Worm (Caenorhabditis elegans) whole organism, young adult: ENCODE results near the gene ddx-19.

Source experiments
- C17E4.6 ChIP-seq: fragments of 200-800 bp; sonication (Bioruptor generic); IDR thresholded peaks from 2 replicates; pipeline ENCODE4 v1.3.6; 2022; ENCODE audit warnings: missing genetic modification reagents, missing genetic modification characterization, missing compliant biosample characterization
- F22D6.2 ChIP-seq: sonication (generic microtip); optimal IDR thresholded peaks from 2 replicates; lab custom pipeline; 2016; ENCODE audit warnings: mild to moderate bottlenecking, missing genetic modification characterization, missing compliant biosample characterization
- F39B2.1 ChIP-seq: fragments of 200-800 bp; sonication (Bioruptor generic); IDR thresholded peaks from 2 replicates; pipeline ENCODE4 v1.3.6; 2022; ENCODE audit warnings: missing genetic modification reagents, missing genetic modification characterization, missing compliant biosample characterization
- F57A8.1 ChIP-seq: fragments of 200-800 bp; sonication (Bioruptor generic); optimal IDR thresholded peaks from 2 replicates; lab custom pipeline; 2018; ENCODE audit warnings: mild to moderate bottlenecking, missing genetic modification characterization, moderate library complexity, missing compliant biosample characterization
- F57C9.4 ChIP-seq: sonication (generic microtip); optimal IDR thresholded peaks from 2 replicates; lab custom pipeline; 2017; ENCODE audit warnings: mild to moderate bottlenecking, missing genetic modification characterization, missing compliant biosample characterization
- K11D2.4 ChIP-seq: fragments of 200-800 bp; sonication (Bioruptor generic); IDR thresholded peaks from 2 replicates; pipeline ENCODE4 v1.3.6; 2022; ENCODE audit warnings: missing genetic modification reagents, missing genetic modification characterization, missing compliant biosample characterization
- T26A5.8 ChIP-seq: sonication (generic microtip); optimal IDR thresholded peaks from 2 replicates; lab custom pipeline; 2016; ENCODE audit warnings: missing genetic modification characterization, missing compliant biosample characterization
- akir-1 ChIP-seq: fragments of 200-800 bp; sonication (Bioruptor generic); optimal IDR thresholded peaks from 2 replicates; lab custom pipeline; 2018; ENCODE audit warnings: mild to moderate bottlenecking, missing genetic modification characterization, moderate library complexity, missing compliant biosample characterization
- attf-3 ChIP-seq: fragments of 200-800 bp; sonication (Bioruptor generic); conservative IDR thresholded peaks from 2 replicates; pipeline ENCODE4 v1.3.6; 2022; ENCODE audit warnings: missing genetic modification reagents, missing genetic modification characterization, missing compliant biosample characterization
- attf-6 ChIP-seq: fragments of 200-800 bp; sonication (Bioruptor generic); IDR thresholded peaks from 2 replicates; pipeline ENCODE4 v1.3.6; 2022; ENCODE audit warnings: missing genetic modification reagents, missing genetic modification characterization, missing compliant biosample characterization
- bed-1 ChIP-seq: fragments of 200-800 bp; sonication (Bioruptor generic); IDR thresholded peaks from 2 replicates; pipeline ENCODE4 v1.3.6; 2022; ENCODE audit warnings: missing genetic modification reagents, missing genetic modification characterization, missing compliant biosample characterization
- bed-2 ChIP-seq: fragments of 200-800 bp; sonication (Bioruptor generic); IDR thresholded peaks from 2 replicates; pipeline ENCODE4 v1.3.6; 2022; ENCODE audit warnings: missing genetic modification reagents, missing genetic modification characterization, missing compliant biosample characterization
- cebp-1 ChIP-seq, 2 experiments: fragments of 200-800 bp in 1 of 2; sonication (Bioruptor generic) in 1 of 2; sonication (generic microtip) in 1 of 2; IDR thresholded peaks in 1 of 2; optimal IDR thresholded peaks in 1 of 2; 2 replicates each; pipeline versions ENCODE4 v1.3.6 to Lab custom; 2017 to 2022; ENCODE audit warnings: missing compliant biosample characterization in 2 of 2, missing genetic modification characterization in 2 of 2, mild to moderate bottlenecking in 1 of 2, missing genetic modification reagents in 1 of 2, moderate library complexity in 1 of 2
- ceh-27 ChIP-seq: fragments of 200-800 bp; sonication (Bioruptor generic); optimal IDR thresholded peaks from 2 replicates; lab custom pipeline; 2018; ENCODE audit warnings: mild to moderate bottlenecking, missing genetic modification characterization, moderate library complexity, missing compliant biosample characterization
- chd-7 ChIP-seq: sonication (generic microtip); optimal IDR thresholded peaks from 2 replicates; lab custom pipeline; 2016; ENCODE audit warnings: mild to moderate bottlenecking, missing genetic modification characterization, moderate library complexity, missing compliant biosample characterization
- dpff-1 ChIP-seq: sonication (generic microtip); optimal IDR thresholded peaks from 2 replicates; lab custom pipeline; 2017; ENCODE audit warnings: mild to moderate bottlenecking, missing genetic modification characterization, missing compliant biosample characterization
- efl-1 ChIP-seq: fragments of 150-350 bp; optimal IDR thresholded peaks from 2 replicates; lab custom pipeline; 2014; ENCODE audit warnings: missing biosample characterization, missing genetic modification reagents, missing genetic modification characterization
- ekl-4 ChIP-seq: fragments of 200-800 bp; sonication (Bioruptor generic); IDR thresholded peaks from 2 replicates; pipeline ENCODE4 v1.3.6; 2022; ENCODE audit warnings: missing genetic modification reagents, missing genetic modification characterization, missing compliant biosample characterization
- ets-4 ChIP-seq: fragments of 200-800 bp; sonication (Bioruptor generic); optimal IDR thresholded peaks from 2 replicates; lab custom pipeline; 2018; ENCODE audit warnings: mild to moderate bottlenecking, missing genetic modification characterization, missing compliant biosample characterization
- gei-17 ChIP-seq: fragments of 200-800 bp; sonication (Bioruptor generic); optimal IDR thresholded peaks from 2 replicates; lab custom pipeline; 2018; ENCODE audit warnings: mild to moderate bottlenecking, missing genetic modification characterization, missing compliant biosample characterization
- him-1 ChIP-seq: sonication (generic microtip); optimal IDR thresholded peaks from 2 replicates; lab custom pipeline; 2016; ENCODE audit warnings: missing genotype, missing genetic modification reagents, missing genetic modification characterization, missing compliant biosample characterization
- hsf-1 ChIP-seq: fragments of 200-800 bp; sonication (Bioruptor generic); IDR thresholded peaks from 2 replicates; pipeline ENCODE4 v1.3.6; 2022; ENCODE audit warnings: missing genetic modification reagents, missing genetic modification characterization, missing compliant biosample characterization
- lag-1 ChIP-seq: fragments of 200-800 bp; sonication (Bioruptor generic); IDR thresholded peaks from 2 replicates; pipeline ENCODE4 v1.3.6; 2022; ENCODE audit warnings: missing genetic modification reagents, missing genetic modification characterization, missing compliant biosample characterization
- let-526 ChIP-seq: fragments of 200-800 bp; sonication (Bioruptor generic); IDR thresholded peaks from 2 replicates; pipeline ENCODE4 v1.3.6; 2022; ENCODE audit warnings: missing genetic modification reagents, missing genetic modification characterization, missing compliant biosample characterization
- lin-54 ChIP-seq: fragments of 200-800 bp; sonication (Bioruptor generic); optimal IDR thresholded peaks from 2 replicates; lab custom pipeline; 2018; ENCODE audit warnings: mild to moderate bottlenecking, missing genetic modification characterization, missing compliant biosample characterization
- lir-1 ChIP-seq: fragments of 200-800 bp; sonication (Bioruptor generic); conservative IDR thresholded peaks from 2 replicates; pipeline ENCODE4 v1.3.6; 2022; ENCODE audit warnings: missing genetic modification reagents, missing genetic modification characterization, missing compliant biosample characterization
- madf-6 ChIP-seq: fragments of 200-800 bp; sonication (Bioruptor generic); IDR thresholded peaks from 2 replicates; pipeline ENCODE4 v1.3.6; 2022; ENCODE audit warnings: missing genetic modification reagents, missing genetic modification characterization, missing compliant biosample characterization
- mcd-1 ChIP-seq: fragments of 200-800 bp; sonication (Bioruptor generic); IDR thresholded peaks from 2 replicates; pipeline ENCODE4 v1.3.6; 2022; ENCODE audit warnings: missing genetic modification reagents, missing genetic modification characterization, missing compliant biosample characterization
- mxl-1 ChIP-seq: sonication (generic microtip); optimal IDR thresholded peaks from 2 replicates; lab custom pipeline; 2016; ENCODE audit warnings: missing genetic modification characterization, missing compliant biosample characterization
- nfya-1 ChIP-seq: sonication (generic microtip); optimal IDR thresholded peaks from 2 replicates; lab custom pipeline; 2017; ENCODE audit warnings: antibody characterized with exemption, missing compliant biosample characterization, missing genetic modification characterization, borderline replicate concordance; ENCODE audit not compliant: insufficient read depth
- sdz-38 ChIP-seq: sonication (generic microtip); optimal IDR thresholded peaks from 2 replicates; lab custom pipeline; 2016; ENCODE audit warnings: missing genotype, missing genetic modification characterization, missing compliant biosample characterization
- sea-2 ChIP-seq: fragments of 200-800 bp; sonication (Bioruptor generic); IDR thresholded peaks from 2 replicates; pipeline ENCODE4 v1.3.6; 2022; ENCODE audit warnings: missing genetic modification characterization, missing compliant biosample characterization
- snpc-1.1 ChIP-seq: sonication (generic microtip); optimal IDR thresholded peaks from 2 replicates; lab custom pipeline; 2017; ENCODE audit warnings: missing genetic modification characterization, mild to moderate bottlenecking, missing compliant biosample characterization, antibody characterized with exemption, moderate library complexity, missing genotype, missing genetic modification reagents; ENCODE audit not compliant: insufficient read depth
- somi-1 ChIP-seq: fragments of 200-800 bp; sonication (Bioruptor generic); optimal IDR thresholded peaks from 2 replicates; lab custom pipeline; 2018; ENCODE audit warnings: mild to moderate bottlenecking, missing genetic modification characterization, missing compliant biosample characterization
- tbp1 ChIP-seq: fragments of 200-800 bp; sonication (Bioruptor generic); optimal IDR thresholded peaks from 2 replicates; lab custom pipeline; 2018; ENCODE audit warnings: mild to moderate bottlenecking, missing genetic modification characterization, missing compliant biosample characterization
- tbx-9 ChIP-seq: sonication (generic microtip); optimal IDR thresholded peaks from 2 replicates; lab custom pipeline; 2016; ENCODE audit warnings: borderline replicate concordance, missing genetic modification characterization, inconsistent platforms, missing compliant biosample characterization
- xnd-1 ChIP-seq: sonication (generic microtip); optimal IDR thresholded peaks from 2 replicates; lab custom pipeline; 2016; ENCODE audit warnings: missing genotype, missing genetic modification reagents, missing genetic modification characterization, missing compliant biosample characterization
- zim-3 ChIP-seq: sonication (generic microtip); optimal IDR thresholded peaks from 2 replicates; lab custom pipeline; 2017; ENCODE audit warnings: mild to moderate bottlenecking, missing genetic modification characterization, moderate library complexity, missing compliant biosample characterization
- ztf-22 ChIP-seq: fragments of 200-800 bp; sonication (Bioruptor generic); optimal IDR thresholded peaks from 2 replicates; lab custom pipeline; 2018; ENCODE audit warnings: mild to moderate bottlenecking, missing genetic modification characterization, moderate library complexity, missing compliant biosample characterization
- ztf-25 ChIP-seq: fragments of 200-800 bp; sonication (Bioruptor generic); IDR thresholded peaks from 2 replicates; pipeline ENCODE4 v1.3.6; 2022; ENCODE audit warnings: missing genetic modification reagents, missing genetic modification characterization, missing compliant biosample characterization

Gene ddx-19

DNA sequence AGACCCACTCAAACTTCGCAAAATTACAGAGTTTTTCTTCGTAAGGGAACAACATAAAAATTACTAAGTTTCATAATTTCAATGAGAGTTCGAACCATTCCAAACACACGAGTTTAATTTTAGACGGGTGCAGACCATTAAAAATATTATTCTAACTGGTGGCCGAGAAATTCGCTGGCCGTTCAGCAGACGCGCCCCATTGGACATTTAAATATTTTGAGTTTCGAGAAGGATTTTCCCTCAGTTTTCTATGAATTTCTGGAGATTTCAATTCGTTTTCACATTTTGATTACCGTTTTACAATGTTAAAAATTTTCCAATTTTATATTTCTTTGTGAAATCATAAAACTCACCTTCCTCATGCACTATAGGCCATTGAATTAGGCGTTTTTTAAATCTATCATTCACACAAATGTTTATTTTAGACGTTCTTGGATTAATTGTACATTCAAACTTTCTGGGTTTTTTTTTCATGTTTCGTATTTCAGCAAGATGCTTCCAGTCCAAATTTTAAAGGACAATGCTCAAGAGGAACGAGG, 42.6 kb downstream of the ddx-19 start, which contains the start of gene cct-2 (continued):
- no peak for TF ChIP-seq attf-6 (GFP tag; lab: Robert Waterston, UW)
- TF ChIP-seq madf-6 (GFP tag; lab: Robert Waterston, UW): peak; percentile 32; the same call in 1 of the 2 replicates
- no peak for TF ChIP-seq F39B2.1 (GFP tag; lab: Robert Waterston, UW)
- TF ChIP-seq xnd-1: no peak
- no peak for TF ChIP-seq chd-7 (tag; lab: Kevin White, UChicago)
- TF ChIP-seq attf-3 (GFP tag; lab: Robert Waterston, UW): no peak
- TF ChIP-seq bed-1 (GFP tag; lab: Robert Waterston, UW): no peak
- no peak for TF ChIP-seq ets-4
- no peak for TF ChIP-seq sea-2 (GFP tag; lab: Robert Waterston, UW)
- peak; percentile 2 for TF ChIP-seq lin-54 (GFP tag; lab: Kevin White, UChicago)
- no peak for TF ChIP-seq F57C9.4
- no peak for TF ChIP-seq mxl-1 (tag; lab: Kevin White, UChicago)
- TF ChIP-seq him-1 (tag; lab: Kevin White, UChicago): peak; percentile 1
- TF ChIP-seq F22D6.2 (tag; lab: Kevin White, UChicago): no peak
- no peak for TF ChIP-seq bed-2 (GFP tag; lab: Robert Waterston, UW)
- no peak for TF ChIP-seq ceh-27
- TF ChIP-seq C17E4.6: no peak
- TF ChIP-seq efl-1 (GFP tag; lab: Kevin White, UChicago): no peak
- TF ChIP-seq tbp1 (GFP tag; lab: Kevin White, UChicago): no peak
- no peak for TF ChIP-seq K11D2.4 (GFP tag; lab: Robert Waterston, UW)
- no peak for TF ChIP-seq ztf-25 (GFP tag; lab: Robert Waterston, UW)
- no peak for TF ChIP-seq F57A8.1
- TF ChIP-seq hsf-1: peak; percentile 69; the same call in 1 of the 2 replicates
- TF ChIP-seq tbx-9 (tag; lab: Kevin White, UChicago): no peak
- TF ChIP-seq akir-1 (GFP tag; lab: Kevin White, UChicago): no peak
- TF ChIP-seq mcd-1 (GFP tag; lab: Robert Waterston, UW): peak; percentile 69
- TF ChIP-seq lag-1: no peak
- TF ChIP-seq gei-17: no peak
- no peak for TF ChIP-seq sdz-38
- no peak for TF ChIP-seq dpff-1 (tag; lab: Kevin White, UChicago)
- TF ChIP-seq let-526 (GFP tag; lab: Robert Waterston, UW): no peak
- no peak for TF ChIP-seq snpc-1.1 (tag; lab: Kevin White, UChicago)
- TF ChIP-seq cebp-1 (GFP tag; IDR thresholded peaks at IDR 0.05; lab: Robert Waterston, UW): no peak
- TF ChIP-seq cebp-1 (tag; optimal IDR thresholded peaks at IDR 0.05; lab: Kevin White, UChicago): no peak
- no peak for TF ChIP-seq somi-1 (GFP tag; lab: Kevin White, UChicago)
- no peak for TF ChIP-seq lir-1
- TF ChIP-seq ztf-22: no peak
- no peak for TF ChIP-seq T26A5.8 (tag; lab: Kevin White, UChicago)
- TF ChIP-seq zim-3 (tag; lab: Kevin White, UChicago): no peak
- no peak for TF ChIP-seq nfya-1
- TF ChIP-seq ekl-4 (GFP tag; lab: Robert Waterston, UW): no peak
